Worm (Caenorhabditis elegans) whole organism, L4/young adult: ENCODE data around the gene frh-1.

Source experiments
- W03F9.2 ChIP-seq: fragments of 150-350 bp; optimal IDR thresholded peaks from 2 replicates; lab custom pipeline; 2014; ENCODE audit warnings: missing biosample characterization, missing genetic modification characterization
- him-1 ChIP-seq: sonication (generic microtip); optimal IDR thresholded peaks from 2 replicates; lab custom pipeline; 2016; ENCODE audit warnings: missing genotype, missing genetic modification reagents, missing genetic modification characterization, missing compliant biosample characterization

DNA sequence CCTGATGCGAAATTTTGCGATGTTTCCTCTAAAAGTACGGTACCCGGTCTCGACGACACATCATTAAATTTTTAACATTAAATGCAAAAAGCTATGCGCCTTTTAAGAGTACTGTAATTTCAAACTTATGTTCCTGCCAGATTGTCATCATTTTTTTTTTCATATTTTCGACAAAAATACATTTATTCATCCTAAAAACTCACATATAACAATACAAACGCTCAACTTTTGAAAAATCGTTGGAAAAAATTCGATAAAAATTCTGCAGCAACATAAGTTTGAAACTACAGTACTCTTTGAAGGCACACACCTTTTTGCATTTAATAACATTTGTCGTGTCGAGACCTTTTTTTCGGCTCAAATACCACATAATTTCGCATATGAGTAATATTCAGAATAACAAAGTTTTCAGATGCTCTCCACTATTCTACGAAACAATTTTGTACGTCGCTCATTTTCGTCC lies at the start of gene frh-1:
- TF ChIP-seq him-1 (tag; lab: Kevin White, UChicago) (no peak), W03F9.2 (no peak)
